Worm (Caenorhabditis elegans) whole organism, L2 larva: ENCODE results near the gene W02D7.8.

Experiments
- R02D3.7 ChIP-seq: fragments of 150-350 bp; optimal IDR thresholded peaks from 2 replicates; lab custom pipeline; 2014; ENCODE audit warnings: missing biosample characterization, missing genetic modification characterization
- alr-1 ChIP-seq: fragments of 150-350 bp; optimal IDR thresholded peaks from 2 replicates; lab custom pipeline; 2014; ENCODE audit warnings: missing biosample characterization, missing genetic modification characterization
- nhr-21 ChIP-seq: fragments of 150-350 bp; optimal IDR thresholded peaks from 2 replicates; lab custom pipeline; 2014; ENCODE audit warnings: missing biosample characterization, missing genetic modification characterization
- sem-4 ChIP-seq: fragments of 150-350 bp; optimal IDR thresholded peaks from 2 replicates; lab custom pipeline; 2014; ENCODE audit warnings: missing biosample characterization, missing genetic modification reagents, missing genetic modification characterization
- sma-9 ChIP-seq, 2 experiments: fragments of 150-350 bp in 1 of 2; sonication (generic microtip) in 1 of 2; optimal IDR thresholded peaks; 2 replicates each; lab custom pipeline; 2014 to 2016; ENCODE audit warnings: missing genetic modification characterization in 2 of 2, mild to moderate bottlenecking in 1 of 2, missing biosample characterization in 1 of 2, missing compliant biosample characterization in 1 of 2, missing genetic modification reagents in 1 of 2, moderate library complexity in 1 of 2
- snpc-4 ChIP-seq: fragments of 150-350 bp; optimal IDR thresholded peaks from 2 replicates; lab custom pipeline; 2014; ENCODE audit warnings: missing biosample characterization, missing genetic modification characterization
- unc-62 ChIP-seq: fragments of 150-350 bp; optimal IDR thresholded peaks from 2 replicates; lab custom pipeline; 2014; ENCODE audit warnings: missing biosample characterization, missing genetic modification reagents, missing genetic modification characterization

ce11 chrV:8262212-8262611 is 44.1 kb downstream of the W02D7.8 start:
- TF ChIP-seq snpc-4 (tag; lab: Kevin White, UChicago): no peak
- TF ChIP-seq nhr-21 (tag; lab: Kevin White, UChicago): no peak
- no peak for TF ChIP-seq sma-9 (GFP tag; optimal IDR thresholded peaks at IDR 0.05; lab: Kevin White, UChicago)
- TF ChIP-seq sma-9 (tag; optimal IDR thresholded peaks at IDR 0.05; lab: Kevin White, UChicago): no peak
- no peak for TF ChIP-seq alr-1 (tag; lab: Kevin White, UChicago)
- no peak for TF ChIP-seq sem-4 (tag; lab: Kevin White, UChicago)
- TF ChIP-seq R02D3.7 (tag; lab: Kevin White, UChicago): no peak
- TF ChIP-seq unc-62: no peak
